Fruit fly (Drosophila melanogaster): ENCODE data around the gene CG14777.
A peak's percentile ranks its signal among the peaks of the same experiment; 100 is the strongest.

The CG14777 gene

dm6 chrX:1460278-1460872, 5.6 kb upstream of the CG14777 start, which contains the start of gene Lrpprc2:
Gene Lrpprc2, minus strand, starts transcription at chrX:1460617.
- TF ChIP-seq dm (GFP tag; optimal IDR thresholded peaks at IDR 0.05) (peak; percentile 24), cato (GFP tag; optimal IDR thresholded peaks at IDR 0.05; ENCODE audit: borderline replicate concordance) (no peak), abd-A (tag; optimal IDR thresholded peaks at IDR 0.05) (no peak), CG9797 (GFP tag; optimal IDR thresholded peaks at IDR 0.05) (peak; percentile 6), ci (GFP tag; IDR thresholded peaks at IDR 0.05) (peak; percentile 64; the same call in 1 of the 3 replicates), Pdp1 (GFP tag; optimal IDR thresholded peaks at IDR 0.05) (peak in 1 of 2 experiments; percentile 95), CG12155 (GFP tag; optimal IDR thresholded peaks at IDR 0.05) (no peak), Dref (GFP tag; IDR thresholded peaks at IDR 0.05) (peak; percentile 63), Ets97D (GFP tag; optimal IDR thresholded peaks at IDR 0.05) (peak; percentile 80), ERR (GFP tag; optimal IDR thresholded peaks at IDR 0.05) (no peak), stwl (tag; optimal IDR thresholded peaks at IDR 0.05) (peak; percentile 37), CG18764 (GFP tag; optimal IDR thresholded peaks at IDR 0.05) (no peak), CG17912 (GFP tag; optimal IDR thresholded peaks at IDR 0.05) (peak; percentile 28), Blimp-1 (GFP tag; optimal IDR thresholded peaks at IDR 0.05) (no peak), wek (GFP tag; optimal IDR thresholded peaks at IDR 0.05) (peak; percentile 2), CG3407 (GFP tag; optimal IDR thresholded peaks at IDR 0.05) (no peak), CG34422 (GFP tag; IDR thresholded peaks at IDR 0.05) (peak; percentile 52; the same call in 1 of the 3 replicates), Dbx (GFP tag; IDR thresholded peaks at IDR 0.05) (no peak), NfI (GFP tag; optimal IDR thresholded peaks at IDR 0.05) (peak; percentile 24), Jarid2 (GFP tag; optimal IDR thresholded peaks at IDR 0.05) (no peak), CG10431 (GFP tag; optimal IDR thresholded peaks at IDR 0.05) (peak; percentile 16), Mad (GFP tag; optimal IDR thresholded peaks at IDR 0.05) (no peak), CG7928 (GFP tag; optimal IDR thresholded peaks at IDR 0.05) (no peak), CG2116 (GFP tag; optimal IDR thresholded peaks at IDR 0.05) (peak; percentile 62), Dll (GFP tag; IDR thresholded peaks at IDR 0.05; ENCODE audit: partially characterized antibody) (0 out of 4 replicates have a peak, but pooled peaks have one; percentile 27), CG14710 (tag; optimal IDR thresholded peaks at IDR 0.05) (peak; percentile 24), Abd-B (GFP tag; optimal IDR thresholded peaks at IDR 0.05) (no peak), CG10543 (GFP tag; optimal IDR thresholded peaks at IDR 0.05) (peak; percentile 6), CG17186 (GFP tag; optimal IDR thresholded peaks at IDR 0.05) (peak; percentile 3), CG10267 (tag; optimal IDR thresholded peaks at IDR 0.05) (peak; percentile 10), phol (tag; optimal IDR thresholded peaks at IDR 0.05) (peak; percentile 12), CG2678 (tag; optimal IDR thresholded peaks at IDR 0.05) (no peak), CG10979 (tag; optimal IDR thresholded peaks at IDR 0.05) (no peak), CG7987 (GFP tag; optimal IDR thresholded peaks at IDR 0.05) (peak; percentile 17), MBD-R2 (GFP tag; IDR thresholded peaks at IDR 0.05) (peak; percentile 85), Vsx1 (GFP tag; optimal IDR thresholded peaks at IDR 0.05) (no peak), CG6689 (GFP tag; IDR thresholded peaks at IDR 0.05) (no peak), Ets65A (GFP tag) (peak; percentile 34), Dp (GFP tag; optimal IDR thresholded peaks at IDR 0.05) (peak; percentile 59), YL-1 (GFP tag; optimal IDR thresholded peaks at IDR 0.05) (peak; percentile 53), kni (GFP tag; optimal IDR thresholded peaks at IDR 0.05) (peak; percentile 12), E2f2 (GFP tag; IDR thresholded peaks at IDR 0.05) (peak; percentile 72), CG33557 (GFP tag; optimal IDR thresholded peaks at IDR 0.05) (peak; percentile 0), vvl (GFP tag; IDR thresholded peaks at IDR 0.05) (0 out of 2 replicates have a peak, but pooled peaks have one; percentile 17), h (optimal IDR thresholded peaks at IDR 0.05) (no peak), CG10959 (GFP tag; IDR thresholded peaks at IDR 0.05) (no peak), unc-4 (GFP tag; IDR thresholded peaks at IDR 0.05; ENCODE audit: partially characterized antibody) (peak; percentile 35; the same call in 1 of the 2 replicates), MESR4 (GFP tag; optimal IDR thresholded peaks at IDR 0.05) (peak; percentile 39), CG11398 (GFP tag; optimal IDR thresholded peaks at IDR 0.05) (no peak)

Measured in whole organism, embryonic.